ENCODE assay signal across 3 fruit fly cellular contexts in genomic region chr2L:20721456-20721855, dm6.
A peak's percentile ranks its signal among the peaks of the same experiment; 100 is the strongest.
TF ChIP-seq lines count a peak whose summit lies in the region.

No protein-coding gene starts in this region.

- no peak for TF ChIP-seq CTCF in whole organism, embryonic (GFP tag; optimal IDR thresholded peaks at IDR 0.05; lab: Kevin White, UChicago)

TF ChIP-seq in whole organism, embryonic, 481 proteins besides CTCF, POLR2A, EP300 and RAD21 (continues in another document):
- TF ChIP-seq pzg (GFP tag; optimal IDR thresholded peaks at IDR 0.05; lab: Kevin White, UChicago), result no peak
- TF ChIP-seq CG32772 (GFP tag; IDR thresholded peaks at IDR 0.05; lab: Robert Waterston, UW), result 0 out of 2 replicates have a peak, but pooled peaks have one; percentile 52
- TF ChIP-seq pita (GFP tag; optimal IDR thresholded peaks at IDR 0.05; lab: Kevin White, UChicago), result no peak
- peak; percentile 49 for TF ChIP-seq dmrt11E (tag; optimal IDR thresholded peaks at IDR 0.05; lab: Kevin White, UChicago)
- peak; percentile 33; the same call in 1 of the 2 replicates for TF ChIP-seq sisA (GFP tag; IDR thresholded peaks at IDR 0.05; lab: Robert Waterston, UW)
- no peak for TF ChIP-seq HLH4C (GFP tag; IDR thresholded peaks at IDR 0.05; lab: Robert Waterston, UW; ENCODE audit: partially characterized antibody)
- TF ChIP-seq Xbp1 (GFP tag; optimal IDR thresholded peaks at IDR 0.05; lab: Kevin White, UChicago), result peak; percentile 15
- TF ChIP-seq Drgx (GFP tag; IDR thresholded peaks at IDR 0.05; lab: Robert Waterston, UW), result peak; percentile 89
- TF ChIP-seq CG42726 (GFP tag; IDR thresholded peaks at IDR 0.05; lab: Robert Waterston, UW; ENCODE audit: partially characterized antibody), result no peak
- TF ChIP-seq CG9609 (GFP tag; optimal IDR thresholded peaks at IDR 0.05; lab: Kevin White, UChicago), result peak; percentile 2
- peak; percentile 12; the same call in 1 of the 2 replicates for TF ChIP-seq CG17328 (GFP tag; IDR thresholded peaks at IDR 0.05; lab: Robert Waterston, UW)
- TF ChIP-seq zen (tag; optimal IDR thresholded peaks at IDR 0.05; lab: Kevin White, UChicago), result peak; percentile 42
- peak; percentile 11 for TF ChIP-seq CG4424 (GFP tag; optimal IDR thresholded peaks at IDR 0.05; lab: Kevin White, UChicago)
- no peak for TF ChIP-seq knrl (GFP tag; IDR thresholded peaks at IDR 0.05; lab: Robert Waterston, UW; ENCODE audit: partially characterized antibody)
- no peak for TF ChIP-seq Dbx (GFP tag; IDR thresholded peaks at IDR 0.05; lab: Robert Waterston, UW)
- peak; percentile 32 for TF ChIP-seq CG8388 (GFP tag; optimal IDR thresholded peaks at IDR 0.05; lab: Kevin White, UChicago)
- no peak for TF ChIP-seq pros (GFP tag; optimal IDR thresholded peaks at IDR 0.05; lab: Kevin White, UChicago)
- no peak for TF ChIP-seq Oaz (GFP tag; IDR thresholded peaks at IDR 0.05; lab: Robert Waterston, UW)
- TF ChIP-seq CG4617 (GFP tag; optimal IDR thresholded peaks at IDR 0.05; lab: Kevin White, UChicago; ENCODE audit: borderline replicate concordance), result no peak
- peak; percentile 17 for TF ChIP-seq CG9727 (GFP tag; optimal IDR thresholded peaks at IDR 0.05; lab: Kevin White, UChicago)
- peak; percentile 8 for TF ChIP-seq nmo (GFP tag; optimal IDR thresholded peaks at IDR 0.05; lab: Kevin White, UChicago)
- TF ChIP-seq fd96Cb (tag; optimal IDR thresholded peaks at IDR 0.05; lab: Kevin White, UChicago), result peak; percentile 22
- TF ChIP-seq CG8765 (GFP tag; IDR thresholded peaks at IDR 0.05; lab: Robert Waterston, UW), result 0 out of 2 replicates have a peak, but pooled peaks have one; percentile 32
- peak; percentile 17 to 21 for TF ChIP-seq chif (GFP tag; optimal IDR thresholded peaks at IDR 0.05; lab: Kevin White, UChicago)
- TF ChIP-seq CG14667 (GFP tag; IDR thresholded peaks at IDR 0.05; lab: Robert Waterston, UW), result 0 out of 2 replicates have a peak, but pooled peaks have one; percentile 11
- TF ChIP-seq CG17568 (GFP tag; optimal IDR thresholded peaks at IDR 0.05; lab: Kevin White, UChicago), result no peak
- no peak for TF ChIP-seq Nf-YC (tag; optimal IDR thresholded peaks at IDR 0.05; lab: Kevin White, UChicago)
- no peak for TF ChIP-seq CG12299 (tag; optimal IDR thresholded peaks at IDR 0.05; lab: Kevin White, UChicago)

TF ChIP-seq in whole organism, prepupa, 60 proteins besides CTCF, POLR2A, EP300 and RAD21 (continues in another document):
- TF ChIP-seq CG32006 (GFP tag; optimal IDR thresholded peaks at IDR 0.05; lab: Kevin White, UChicago) (peak; percentile 87), CG1621 (tag; optimal IDR thresholded peaks at IDR 0.05; lab: Kevin White, UChicago) (peak; percentile 25), dac (GFP tag; optimal IDR thresholded peaks at IDR 0.05; lab: Kevin White, UChicago) (peak; percentile 42), cyc (GFP tag; optimal IDR thresholded peaks at IDR 0.05; lab: Kevin White, UChicago) (no peak), net (GFP tag; optimal IDR thresholded peaks at IDR 0.05; lab: Kevin White, UChicago) (no peak), Ets21C (GFP tag; optimal IDR thresholded peaks at IDR 0.05; lab: Kevin White, UChicago) (no peak), lz (GFP tag; optimal IDR thresholded peaks at IDR 0.05; lab: Kevin White, UChicago) (no peak), Met (GFP tag; optimal IDR thresholded peaks at IDR 0.05; lab: Kevin White, UChicago) (no peak), Smox (GFP tag; optimal IDR thresholded peaks at IDR 0.05; lab: Kevin White, UChicago) (no peak), CG6808 (GFP tag; optimal IDR thresholded peaks at IDR 0.05; lab: Kevin White, UChicago) (no peak), Ets96B (tag; optimal IDR thresholded peaks at IDR 0.05; lab: Kevin White, UChicago) (peak; percentile 50), Hr39 (GFP tag; optimal IDR thresholded peaks at IDR 0.05; lab: Kevin White, UChicago) (no peak), CG3032 (tag; optimal IDR thresholded peaks at IDR 0.05; lab: Kevin White, UChicago) (no peak), Eip78C (GFP tag; lab: Kevin White, UChicago) (peak; percentile 91), CG8119 (GFP tag; IDR thresholded peaks at IDR 0.05; lab: Robert Waterston, UW) (peak; percentile 77), CG10631 (GFP tag; optimal IDR thresholded peaks at IDR 0.05; lab: Kevin White, UChicago) (peak; percentile 61), Lpt (GFP tag; optimal IDR thresholded peaks at IDR 0.05; lab: Kevin White, UChicago) (peak; percentile 75), OdsH (GFP tag; optimal IDR thresholded peaks at IDR 0.05; lab: Kevin White, UChicago) (peak; percentile 57), achi (GFP tag; optimal IDR thresholded peaks at IDR 0.05; lab: Kevin White, UChicago) (peak; percentile 64), CG8319 (GFP tag; optimal IDR thresholded peaks at IDR 0.05; lab: Kevin White, UChicago) (no peak), Gug (GFP tag; IDR thresholded peaks at IDR 0.05; lab: Robert Waterston, UW) (peak; percentile 79), Sox14 (GFP tag; optimal IDR thresholded peaks at IDR 0.05; lab: Kevin White, UChicago) (peak; percentile 67), CG3919 (GFP tag; optimal IDR thresholded peaks at IDR 0.05; lab: Kevin White, UChicago) (peak; percentile 78), Sox15 (GFP tag; optimal IDR thresholded peaks at IDR 0.05; lab: Kevin White, UChicago) (no peak), fd85E (GFP tag; optimal IDR thresholded peaks at IDR 0.05; lab: Kevin White, UChicago) (no peak), CG11762 (GFP tag; optimal IDR thresholded peaks at IDR 0.05; lab: Kevin White, UChicago; ENCODE audit: insufficient read depth) (peak; percentile 13), CG6792 (GFP tag; optimal IDR thresholded peaks at IDR 0.05; lab: Kevin White, UChicago) (no peak), Eip75B (GFP tag; optimal IDR thresholded peaks at IDR 0.05; lab: Kevin White, UChicago) (peak; percentile 44), Eip93F (GFP tag; optimal IDR thresholded peaks at IDR 0.05; lab: Kevin White, UChicago) (no peak), CG11294 (GFP tag; IDR thresholded peaks at IDR 0.05; lab: Robert Waterston, UW) (peak; percentile 65), acj6 (GFP tag; optimal IDR thresholded peaks at IDR 0.05; lab: Kevin White, UChicago) (peak; percentile 38), CG34406 (GFP tag; optimal IDR thresholded peaks at IDR 0.05; lab: Kevin White, UChicago) (no peak), Sox102F (GFP tag; optimal IDR thresholded peaks at IDR 0.05; lab: Kevin White, UChicago) (no peak), CG16779 (tag; optimal IDR thresholded peaks at IDR 0.05; lab: Kevin White, UChicago) (peak; percentile 32)

TF ChIP-seq in whole organism, pupa, 21 proteins besides CTCF, POLR2A, EP300 and RAD21:
- TF ChIP-seq gl (tag; optimal IDR thresholded peaks at IDR 0.05; lab: Kevin White, UChicago) (no peak), CG12605 (GFP tag; IDR thresholded peaks at IDR 0.05; lab: Robert Waterston, UW) (peak; percentile 80), Pif1A (GFP tag; optimal IDR thresholded peaks at IDR 0.05; lab: Kevin White, UChicago) (peak; percentile 66), CG17806 (tag; optimal IDR thresholded peaks at IDR 0.05; lab: Kevin White, UChicago) (no peak), D1 (tag; optimal IDR thresholded peaks at IDR 0.05; lab: Kevin White, UChicago) (no peak), CG34367 (tag; optimal IDR thresholded peaks at IDR 0.05; lab: Kevin White, UChicago) (peak; percentile 47), CG13204 (GFP tag; optimal IDR thresholded peaks at IDR 0.05; lab: Kevin White, UChicago) (no peak), CG8159 (tag; optimal IDR thresholded peaks at IDR 0.05; lab: Kevin White, UChicago) (peak; percentile 48), EcR (GFP tag; optimal IDR thresholded peaks at IDR 0.05; lab: Kevin White, UChicago) (no peak), rn (GFP tag; IDR thresholded peaks at IDR 0.05; lab: Robert Waterston, UW) (peak; percentile 49; the same call in 1 of the 2 replicates), CG4496 (GFP tag; IDR thresholded peaks at IDR 0.05; lab: Robert Waterston, UW) (peak; percentile 85), CG9948 (tag; optimal IDR thresholded peaks at IDR 0.05; lab: Kevin White, UChicago) (peak; percentile 65), CG14655 (GFP tag; optimal IDR thresholded peaks at IDR 0.05; lab: Kevin White, UChicago) (peak; percentile 88), Ets98B (GFP tag; IDR thresholded peaks at IDR 0.05; lab: Robert Waterston, UW) (peak; percentile 84), CG32121 (GFP tag; IDR thresholded peaks at IDR 0.05; lab: Robert Waterston, UW) (peak; percentile 81), CG10348 (GFP tag; IDR thresholded peaks at IDR 0.05; lab: Robert Waterston, UW) (0 out of 2 replicates have a peak, but pooled peaks have one; percentile 35), Pif1B (GFP tag; optimal IDR thresholded peaks at IDR 0.05; lab: Kevin White, UChicago) (peak; percentile 69), fd96Ca (GFP tag; IDR thresholded peaks at IDR 0.05; lab: Robert Waterston, UW) (peak; percentile 80), CG15710 (tag; optimal IDR thresholded peaks at IDR 0.05; lab: Kevin White, UChicago) (no peak), CG8301 (tag; optimal IDR thresholded peaks at IDR 0.05; lab: Kevin White, UChicago) (peak; percentile 91), Snoo (tag; optimal IDR thresholded peaks at IDR 0.05; lab: Kevin White, UChicago) (no peak)
TF ChIP-seq in whole organism, pupa: peak in this region for 14.

Comparison
In these comparisons a context has a peak if more than half of its experiments do, and no peak if none do; other contexts are left out.
1. Of the 7 proteins assayed by ChIP-seq in both whole organism, embryonic and whole organism, prepupa: peak only in whole organism, embryonic: Blimp-1; only in whole organism, prepupa: CG16779, Gug and Lpt; in both: none; in neither: 3.